Fruit fly (Drosophila melanogaster): ENCODE results near the gene CG31248.

CG31248 gene

DNA sequence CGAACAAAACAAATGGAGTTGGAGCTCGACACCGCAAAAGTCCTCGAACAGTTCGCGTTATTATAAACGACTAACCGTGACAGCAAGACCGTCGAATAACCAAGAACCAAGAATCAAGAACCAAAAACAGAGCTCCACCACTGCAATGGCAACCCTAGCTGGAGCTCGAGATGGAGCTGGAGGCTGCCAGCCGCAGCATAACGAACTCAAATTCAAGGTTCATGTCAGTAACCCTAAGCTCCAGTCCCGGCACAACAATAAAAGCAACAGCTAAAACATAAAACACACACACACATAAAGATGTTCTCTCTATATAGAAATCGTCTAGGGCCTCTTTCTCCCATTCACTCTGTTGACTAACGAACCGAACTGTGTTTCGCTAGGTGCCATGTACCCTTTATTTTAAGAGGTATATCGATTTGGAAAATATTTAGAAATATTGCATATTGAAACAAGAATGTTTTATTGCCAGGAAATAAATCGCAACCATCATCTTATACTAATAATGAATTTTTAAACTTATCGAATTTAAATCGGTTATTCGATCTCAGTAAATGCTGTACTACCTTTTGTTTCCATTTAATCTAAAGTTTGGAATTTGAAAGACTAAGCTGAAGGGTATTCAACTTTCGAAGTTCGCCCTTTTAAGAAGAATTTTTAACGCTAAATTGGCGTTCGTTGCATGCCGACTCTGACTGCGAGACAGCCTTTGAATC lies 42.4 kb downstream of the CG31248 start (continued):
- TF ChIP-seq Xbp1 (GFP tag; optimal IDR thresholded peaks at IDR 0.05) (peak; percentile 5), pb (GFP tag; optimal IDR thresholded peaks at IDR 0.05) (no peak), Fer2 (tag; optimal IDR thresholded peaks at IDR 0.05) (no peak), lola (GFP tag; optimal IDR thresholded peaks at IDR 0.05) (peak in 1 of 3 experiments; percentile 68), Usf (GFP tag; optimal IDR thresholded peaks at IDR 0.05) (no peak), D19A (tag; optimal IDR thresholded peaks at IDR 0.05) (peak; percentile 59), CG1233 (GFP tag; optimal IDR thresholded peaks at IDR 0.05) (no peak), stwl (tag; optimal IDR thresholded peaks at IDR 0.05) (no peak), Dip3 (GFP tag; optimal IDR thresholded peaks at IDR 0.05) (no peak), CG17361 (GFP tag; IDR thresholded peaks at IDR 0.05) (no peak), tna (GFP tag; IDR thresholded peaks at IDR 0.05; ENCODE audit: partially characterized antibody) (no peak), CG34376 (GFP tag; optimal IDR thresholded peaks at IDR 0.05) (no peak), Ravus (GFP tag; IDR thresholded peaks at IDR 0.05) (no peak), CG2116 (GFP tag; optimal IDR thresholded peaks at IDR 0.05) (no peak), ken (GFP tag; IDR thresholded peaks at IDR 0.05) (no peak), nom (GFP tag; optimal IDR thresholded peaks at IDR 0.05) (peak; percentile 23), Dip2 (GFP tag; IDR thresholded peaks at IDR 0.05) (no peak), peb (GFP tag; IDR thresholded peaks at IDR 0.05) (no peak), NK7.1 (GFP tag; optimal IDR thresholded peaks at IDR 0.05) (no peak), chinmo (GFP tag; IDR thresholded peaks at IDR 0.05; ENCODE audit: partially characterized antibody) (no peak), usp (GFP tag; optimal IDR thresholded peaks at IDR 0.05) (no peak), insv (GFP tag; optimal IDR thresholded peaks at IDR 0.05) (no peak), CG9817 (tag; optimal IDR thresholded peaks at IDR 0.05) (no peak), CG4282 (GFP tag; optimal IDR thresholded peaks at IDR 0.05) (no peak), gt (GFP tag; IDR thresholded peaks at IDR 0.05) (no peak), mam (GFP tag; optimal IDR thresholded peaks at IDR 0.05) (no peak), CG17612 (GFP tag; IDR thresholded peaks at IDR 0.05) (no peak), Atf-2 (GFP tag; optimal IDR thresholded peaks at IDR 0.05) (no peak), Adf1 (GFP tag; IDR thresholded peaks at IDR 0.05) (no peak), Bteb2 (GFP tag; optimal IDR thresholded peaks at IDR 0.05) (no peak), Atf6 (GFP tag; IDR thresholded peaks at IDR 0.05) (no peak), otp (GFP tag; IDR thresholded peaks at IDR 0.05) (no peak), jigr1 (GFP tag; IDR thresholded peaks at IDR 0.05) (no peak), vfl (GFP tag; optimal IDR thresholded peaks at IDR 0.05) (no peak), CG8765 (GFP tag; IDR thresholded peaks at IDR 0.05) (no peak), HLH54F (GFP tag; optimal IDR thresholded peaks at IDR 0.05) (no peak), gsb-n (tag; optimal IDR thresholded peaks at IDR 0.05) (peak; percentile 22), CG13296 (GFP tag; optimal IDR thresholded peaks at IDR 0.05) (no peak), zen2 (GFP tag; IDR thresholded peaks at IDR 0.05; ENCODE audit: partially characterized antibody) (no peak), CG11560 (tag; IDR thresholded peaks at IDR 0.05) (no peak), Nf-YC (tag; optimal IDR thresholded peaks at IDR 0.05) (no peak), Lim3 (GFP tag; IDR thresholded peaks at IDR 0.05) (no peak), CG33557 (GFP tag; optimal IDR thresholded peaks at IDR 0.05) (peak; percentile 4), CG10267 (tag; optimal IDR thresholded peaks at IDR 0.05) (peak; percentile 39), CG30431 (GFP tag; optimal IDR thresholded peaks at IDR 0.05) (no peak), Hr3 (GFP tag; optimal IDR thresholded peaks at IDR 0.05) (no peak), kni (GFP tag; optimal IDR thresholded peaks at IDR 0.05) (no peak), CG12744 (GFP tag; optimal IDR thresholded peaks at IDR 0.05) (no peak), CG9797 (GFP tag; optimal IDR thresholded peaks at IDR 0.05) (no peak), ac (GFP tag; optimal IDR thresholded peaks at IDR 0.05) (no peak), sug (tag; optimal IDR thresholded peaks at IDR 0.05) (no peak)

Measured in whole organism, embryonic.